Worm (Caenorhabditis elegans) whole organism, L4 larva: ENCODE results near the gene dpy-13.

Experiments
- F10B5.3 ChIP-seq: sonication (generic microtip); optimal IDR thresholded peaks from 2 replicates; lab custom pipeline; 2016; ENCODE audit warnings: mild to moderate bottlenecking, missing genetic modification characterization, missing compliant biosample characterization
- F37D6.2 ChIP-seq: sonication (generic microtip); optimal IDR thresholded peaks from 2 replicates; lab custom pipeline; 2016; ENCODE audit warnings: mild to moderate bottlenecking, missing genetic modification characterization, missing compliant biosample characterization
- R02D3.7 ChIP-seq: fragments of 150-350 bp; sonication (generic microtip); optimal IDR thresholded peaks from 3 replicates; lab custom pipeline; 2014; ENCODE audit warnings: missing biosample characterization, missing genetic modification characterization
- T20F7.1 ChIP-seq: fragments of 200-800 bp; sonication (Bioruptor generic); optimal IDR thresholded peaks from 2 replicates; lab custom pipeline; 2018; ENCODE audit warnings: mild to moderate bottlenecking, missing genetic modification characterization, missing compliant biosample characterization
- Y105C5A.15 ChIP-seq: fragments of 200-800 bp; sonication (Bioruptor generic); IDR thresholded peaks from 2 replicates; pipeline ENCODE4 v1.3.6; 2022; ENCODE audit warnings: missing genetic modification characterization, missing compliant biosample characterization
- aha-1 ChIP-seq: fragments of 150-350 bp; peaks from one replicate; lab custom pipeline; 2014; ENCODE audit warnings: missing biosample characterization, missing genetic modification characterization
- aly-2 ChIP-seq: sonication (generic microtip); optimal IDR thresholded peaks from 2 replicates; lab custom pipeline; 2018; ENCODE audit warnings: missing biosample characterization, missing genetic modification characterization
- arid-1 ChIP-seq: fragments of 200-800 bp; sonication (Bioruptor generic); conservative IDR thresholded peaks from 2 replicates; pipeline ENCODE4 v1.3.6; 2022; ENCODE audit warnings: missing genetic modification reagents, missing genetic modification characterization, missing compliant biosample characterization
- ceh-20 ChIP-seq: fragments of 200-800 bp; sonication (Bioruptor generic); IDR thresholded peaks from 2 replicates; pipeline ENCODE4 v1.3.6; 2022; ENCODE audit warnings: missing genetic modification reagents, missing genetic modification characterization, missing compliant biosample characterization
- ceh-32 ChIP-seq: sonication (generic microtip); optimal IDR thresholded peaks from 2 replicates; lab custom pipeline; 2016; ENCODE audit warnings: mild to moderate bottlenecking, missing genetic modification characterization, missing compliant biosample characterization; ENCODE audit not compliant: poor library complexity
- ctbp-1 ChIP-seq: fragments of 200-800 bp; sonication (Bioruptor generic); IDR thresholded peaks from 2 replicates; pipeline ENCODE4 v1.3.6; 2022; ENCODE audit warnings: missing genetic modification reagents, missing genetic modification characterization, missing compliant biosample characterization
- daf-19 ChIP-seq: fragments of 200-800 bp; sonication (Bioruptor generic); conservative IDR thresholded peaks from 2 replicates; pipeline ENCODE4 v1.3.6; 2022; ENCODE audit warnings: missing genetic modification characterization, missing compliant biosample characterization
- daf-8 ChIP-seq: fragments of 200-800 bp; sonication (Bioruptor generic); IDR thresholded peaks from 2 replicates; pipeline ENCODE4 v1.3.6; 2022; ENCODE audit warnings: missing genetic modification characterization, missing compliant biosample characterization
- dmd-8 ChIP-seq: fragments of 200-800 bp; sonication (Bioruptor generic); IDR thresholded peaks from 2 replicates; pipeline ENCODE4 v1.3.6; 2022; ENCODE audit warnings: missing genetic modification characterization, missing compliant biosample characterization
- fos-1 ChIP-seq: fragments of 150-350 bp; optimal IDR thresholded peaks from 2 replicates; lab custom pipeline; 2014; ENCODE audit warnings: missing biosample characterization, missing genetic modification characterization
- gei-8 ChIP-seq: fragments of 200-800 bp; sonication (Bioruptor generic); optimal IDR thresholded peaks from 2 replicates; lab custom pipeline; 2018; ENCODE audit warnings: mild to moderate bottlenecking, missing genetic modification characterization, missing compliant biosample characterization
- hlh-11 ChIP-seq: fragments of 200-800 bp; sonication (Bioruptor generic); optimal IDR thresholded peaks from 2 replicates; lab custom pipeline; 2018; ENCODE audit warnings: mild to moderate bottlenecking, missing genetic modification characterization, missing compliant biosample characterization
- lin-1 ChIP-seq: fragments of 200-800 bp; sonication (Bioruptor generic); IDR thresholded peaks from 2 replicates; pipeline ENCODE4 v1.3.6; 2022; ENCODE audit warnings: missing genetic modification reagents, missing genetic modification characterization, missing compliant biosample characterization
- lsy-2 ChIP-seq, 2 experiments: fragments of 150-350 bp in 1 of 2; sonication (generic microtip) in 1 of 2; optimal IDR thresholded peaks; 2 replicates each; lab custom pipeline; 2014 to 2017; ENCODE audit warnings: missing biosample characterization in 2 of 2, missing genetic modification characterization in 2 of 2
- madf-5 ChIP-seq, 2 experiments: fragments of 200-800 bp; sonication (Bioruptor generic); IDR thresholded peaks; 2 replicates each; pipeline ENCODE4 v1.3.6; 2022; ENCODE audit warnings: missing compliant biosample characterization in 2 of 2, missing genetic modification characterization in 2 of 2
- mdl-1 ChIP-seq, 2 experiments: fragments of 150-350 bp in 1 of 2; sonication (generic microtip) in 1 of 2; optimal IDR thresholded peaks; 2 replicates each; lab custom pipeline; 2014 to 2017; ENCODE audit warnings: missing biosample characterization in 2 of 2, missing genetic modification characterization in 2 of 2
- mep-1 ChIP-seq: fragments of 150-350 bp; sonication (generic microtip); optimal IDR thresholded peaks from 3 replicates; lab custom pipeline; 2014; ENCODE audit warnings: missing biosample characterization, missing genetic modification characterization
- mes-2 ChIP-seq: sonication (generic microtip); optimal IDR thresholded peaks from 2 replicates; lab custom pipeline; 2016; ENCODE audit warnings: missing genotype, mild to moderate bottlenecking, missing genetic modification characterization, missing compliant biosample characterization; ENCODE audit not compliant: poor library complexity, severe bottlenecking
- mxl-2 ChIP-seq: fragments of 200-800 bp; sonication (Bioruptor generic); conservative IDR thresholded peaks from 2 replicates; pipeline ENCODE4 v1.3.6; 2022; ENCODE audit warnings: missing genetic modification reagents, missing genetic modification characterization, missing compliant biosample characterization
- mxl-3 ChIP-seq: fragments of 200-800 bp; sonication (Bioruptor generic); optimal IDR thresholded peaks from 2 replicates; lab custom pipeline; 2018; ENCODE audit warnings: mild to moderate bottlenecking, missing genetic modification characterization, missing compliant biosample characterization
- nhr-10 ChIP-seq: fragments of 150-350 bp; optimal IDR thresholded peaks from 2 replicates; lab custom pipeline; 2014; ENCODE audit warnings: missing biosample characterization, missing genetic modification characterization
- nhr-102 ChIP-seq: sonication (generic microtip); optimal IDR thresholded peaks from 2 replicates; lab custom pipeline; 2016; ENCODE audit warnings: mild to moderate bottlenecking, missing genetic modification characterization, moderate library complexity, missing compliant biosample characterization
- nhr-111 ChIP-seq: fragments of 200-800 bp; sonication (Bioruptor generic); optimal IDR thresholded peaks from 2 replicates; lab custom pipeline; 2018; ENCODE audit warnings: mild to moderate bottlenecking, missing genetic modification characterization, missing compliant biosample characterization
- nhr-237 ChIP-seq: sonication (generic microtip); optimal IDR thresholded peaks from 2 replicates; lab custom pipeline; 2017; ENCODE audit warnings: missing biosample characterization, missing genetic modification characterization
- nhr-25 ChIP-seq: sonication (generic microtip); optimal IDR thresholded peaks from 2 replicates; lab custom pipeline; 2017; ENCODE audit warnings: missing genetic modification characterization, mild to moderate bottlenecking, missing compliant biosample characterization, antibody characterized with exemption, moderate library complexity, borderline replicate concordance; ENCODE audit not compliant: insufficient read depth
- nhr-42 ChIP-seq: fragments of 200-800 bp; sonication (Bioruptor generic); IDR thresholded peaks from 2 replicates; pipeline ENCODE4 v1.3.6; 2022; ENCODE audit warnings: missing genetic modification characterization, missing compliant biosample characterization
- nhr-48 ChIP-seq: sonication (generic microtip); optimal IDR thresholded peaks from 2 replicates; lab custom pipeline; 2016; ENCODE audit warnings: mild to moderate bottlenecking, missing genetic modification characterization, missing compliant biosample characterization
- pqm-1 ChIP-seq: sonication (generic microtip); optimal IDR thresholded peaks from 2 replicates; lab custom pipeline; 2017; ENCODE audit warnings: missing biosample characterization, missing genetic modification characterization
- rbr-2 ChIP-seq: sonication (generic microtip); optimal IDR thresholded peaks from 2 replicates; lab custom pipeline; 2016; ENCODE audit warnings: missing genotype, missing genetic modification characterization, missing compliant biosample characterization
- sdz-12 ChIP-seq: fragments of 200-800 bp; sonication (Bioruptor generic); optimal IDR thresholded peaks from 2 replicates; lab custom pipeline; 2018; ENCODE audit warnings: mild to moderate bottlenecking, missing genetic modification characterization, missing compliant biosample characterization
- set-16 ChIP-seq: fragments of 200-800 bp; sonication (Bioruptor generic); IDR thresholded peaks from 2 replicates; pipeline ENCODE4 v1.3.6; 2022; ENCODE audit warnings: missing genetic modification reagents, missing genetic modification characterization, missing compliant biosample characterization
- snpc-4 ChIP-seq: fragments of 150-350 bp; optimal IDR thresholded peaks from 2 replicates; lab custom pipeline; 2014; ENCODE audit warnings: missing biosample characterization, missing genetic modification characterization
- spr-1 ChIP-seq: sonication (generic microtip); optimal IDR thresholded peaks from 2 replicates; lab custom pipeline; 2016; ENCODE audit warnings: mild to moderate bottlenecking, missing genetic modification characterization, missing compliant biosample characterization
- tag-97 ChIP-seq: fragments of 200-800 bp; sonication (Bioruptor generic); IDR thresholded peaks from 2 replicates; pipeline ENCODE4 v1.3.6; 2022; ENCODE audit warnings: missing genetic modification characterization, missing compliant biosample characterization
- unc-130 ChIP-seq: sonication (generic microtip); optimal IDR thresholded peaks from 2 replicates; lab custom pipeline; 2016; ENCODE audit warnings: missing genetic modification reagents, missing genetic modification characterization, missing compliant biosample characterization
- unc-62 ChIP-seq, 3 experiments: fragments of 150-350 bp in 1 of 3; sonication (generic microtip); optimal IDR thresholded peaks in 2 of 3; peaks in 1 of 3; 1 replicate in 1 of 3; 2 replicates in 2 of 3; lab custom pipeline; 2014 to 2017; ENCODE audit warnings: missing biosample characterization in 3 of 3, missing genetic modification characterization in 3 of 3, missing genetic modification reagents in 3 of 3, missing genotype in 1 of 3
- zag-1 ChIP-seq: fragments of 150-350 bp; optimal IDR thresholded peaks from 2 replicates; lab custom pipeline; 2014; ENCODE audit warnings: missing biosample characterization, missing genetic modification characterization
- zfp-2 ChIP-seq: sonication (generic microtip); optimal IDR thresholded peaks from 2 replicates; lab custom pipeline; 2016; ENCODE audit warnings: mild to moderate bottlenecking, missing genetic modification characterization, missing compliant biosample characterization
- zfp-3 ChIP-seq: fragments of 200-800 bp; sonication (Bioruptor generic); conservative IDR thresholded peaks from 2 replicates; pipeline ENCODE4 v1.3.6; 2022; ENCODE audit warnings: missing genetic modification reagents, missing genetic modification characterization, missing compliant biosample characterization
- ztf-7 ChIP-seq: fragments of 150-350 bp; optimal IDR thresholded peaks from 2 replicates; lab custom pipeline; 2014; ENCODE audit warnings: missing biosample characterization, missing genetic modification characterization

dpy-13 gene

ce11 chrIV:4209084-4209483 lies 26.3 kb upstream of the dpy-13 start:
- TF ChIP-seq mep-1 (no peak), pqm-1 (tag; lab: Kevin White, UChicago) (no peak), aly-2 (tag; lab: Kevin White, UChicago) (no peak)

ce11 chrIV:4210868-4211267 lies 24.5 kb upstream of the dpy-13 start:
- TF ChIP-seq snpc-4 (tag; lab: Kevin White, UChicago) (no peak), zag-1 (tag; lab: Kevin White, UChicago) (no peak), madf-5 (GFP tag; IDR thresholded peaks at IDR 0.05; lab: Robert Waterston, UW) (no peak), R02D3.7 (tag; lab: Kevin White, UChicago) (no peak), dmd-8 (GFP tag; lab: Robert Waterston, UW) (no peak), mes-2 (tag; lab: Kevin White, UChicago) (peak; percentile 12), lin-1 (GFP tag; lab: Robert Waterston, UW) (no peak), hlh-11 (peak; percentile 2), daf-19 (GFP tag; lab: Robert Waterston, UW) (no peak), set-16 (GFP tag; lab: Robert Waterston, UW) (peak; percentile 74), unc-62 (GFP tag; optimal IDR thresholded peaks at IDR 0.05 in 1 of 2; lab: Kevin White, UChicago) (peak in 1 of 2 experiments; percentile 78), unc-62 (tag; optimal IDR thresholded peaks at IDR 0.05; lab: Kevin White, UChicago) (no peak), mxl-3 (no peak), ctbp-1 (GFP tag; lab: Robert Waterston, UW) (0 out of 2 replicates have a peak, but pooled peaks have one; percentile 20), mep-1 (no peak), mdl-1 (tag; optimal IDR thresholded peaks at IDR 0.05; lab: Kevin White, UChicago) (peak; percentile 33 to 67), rbr-2 (tag; lab: Kevin White, UChicago) (peak; percentile 44), ztf-7 (tag; lab: Kevin White, UChicago) (no peak), lsy-2 (tag; optimal IDR thresholded peaks at IDR 0.05; lab: Kevin White, UChicago) (peak in 1 of 2 experiments; percentile 5), ceh-32 (tag; lab: Kevin White, UChicago) (no peak)

ce11 chrIV:4212733-4213132 lies 22.7 kb upstream of the dpy-13 start:
- TF ChIP-seq nhr-237 (tag; lab: Kevin White, UChicago) (no peak), T20F7.1 (GFP tag; lab: Kevin White, UChicago) (no peak), mep-1 (peak; percentile 0), fos-1 (no peak), set-16 (GFP tag; lab: Robert Waterston, UW) (no peak), hlh-11 (peak; percentile 51), sdz-12 (GFP tag; lab: Kevin White, UChicago) (no peak), ceh-32 (tag; lab: Kevin White, UChicago) (no peak), R02D3.7 (tag; lab: Kevin White, UChicago) (no peak), F37D6.2 (tag; lab: Kevin White, UChicago) (no peak), arid-1 (GFP tag; lab: Robert Waterston, UW) (no peak), lsy-2 (tag; optimal IDR thresholded peaks at IDR 0.05; lab: Kevin White, UChicago) (peak in 1 of 2 experiments; percentile 6), zfp-2 (tag; lab: Kevin White, UChicago) (no peak), spr-1 (no peak), nhr-102 (peak; percentile 25), mdl-1 (tag; optimal IDR thresholded peaks at IDR 0.05; lab: Kevin White, UChicago) (peak in 1 of 2 experiments; percentile 61), nhr-48 (peak; percentile 78), unc-62 (GFP tag; optimal IDR thresholded peaks at IDR 0.05 in 1 of 2; lab: Kevin White, UChicago) (peak in 1 of 2 experiments; percentile 74), unc-62 (tag; optimal IDR thresholded peaks at IDR 0.05; lab: Kevin White, UChicago) (no peak), F10B5.3 (no peak), nhr-111 (GFP tag; lab: Kevin White, UChicago) (no peak), aly-2 (tag; lab: Kevin White, UChicago) (no peak), nhr-25 (tag; lab: Kevin White, UChicago) (no peak), ztf-7 (tag; lab: Kevin White, UChicago) (no peak), unc-130 (GFP tag; lab: Kevin White, UChicago) (no peak), daf-8 (GFP tag; lab: Robert Waterston, UW) (no peak), nhr-42 (GFP tag; lab: Robert Waterston, UW) (no peak), pqm-1 (tag; lab: Kevin White, UChicago) (peak; percentile 44), zfp-3 (GFP tag; lab: Robert Waterston, UW) (no peak), gei-8 (GFP tag; lab: Kevin White, UChicago) (no peak), tag-97 (GFP tag; lab: Robert Waterston, UW) (no peak), ceh-20 (GFP tag; lab: Robert Waterston, UW) (no peak), Y105C5A.15 (GFP tag; lab: Robert Waterston, UW) (no peak), mxl-2 (GFP tag; lab: Robert Waterston, UW) (no peak), aha-1 (tag; lab: Kevin White, UChicago) (no peak), mxl-3 (peak; percentile 45), nhr-10 (tag; lab: Kevin White, UChicago) (no peak), rbr-2 (tag; lab: Kevin White, UChicago) (no peak)
